Fruit fly (Drosophila melanogaster): ENCODE data around the gene CG9109.

Gene CG9109

dm6 chr2L:6060210-6060609, 26.0 kb upstream of the CG9109 start, which contains the start of gene CG34180:
CG34180 (plus strand) TSS chr2L:6060510.
- TF ChIP-seq CG33017 (tag; optimal IDR thresholded peaks at IDR 0.05), result no peak
- TF ChIP-seq CG14711 (tag; optimal IDR thresholded peaks at IDR 0.05), result no peak
- TF ChIP-seq Clk (GFP tag; optimal IDR thresholded peaks at IDR 0.05), result no peak
- TF ChIP-seq cic (GFP tag; optimal IDR thresholded peaks at IDR 0.05), result no peak
- no peak for TF ChIP-seq cnc (optimal IDR thresholded peaks at IDR 0.05)
- no peak for TF ChIP-seq bab1 (GFP tag; optimal IDR thresholded peaks at IDR 0.05)
- no peak for TF ChIP-seq CG5204 (GFP tag; optimal IDR thresholded peaks at IDR 0.05)
- TF ChIP-seq CG1620 (GFP tag; optimal IDR thresholded peaks at IDR 0.05), result no peak

DNA sequence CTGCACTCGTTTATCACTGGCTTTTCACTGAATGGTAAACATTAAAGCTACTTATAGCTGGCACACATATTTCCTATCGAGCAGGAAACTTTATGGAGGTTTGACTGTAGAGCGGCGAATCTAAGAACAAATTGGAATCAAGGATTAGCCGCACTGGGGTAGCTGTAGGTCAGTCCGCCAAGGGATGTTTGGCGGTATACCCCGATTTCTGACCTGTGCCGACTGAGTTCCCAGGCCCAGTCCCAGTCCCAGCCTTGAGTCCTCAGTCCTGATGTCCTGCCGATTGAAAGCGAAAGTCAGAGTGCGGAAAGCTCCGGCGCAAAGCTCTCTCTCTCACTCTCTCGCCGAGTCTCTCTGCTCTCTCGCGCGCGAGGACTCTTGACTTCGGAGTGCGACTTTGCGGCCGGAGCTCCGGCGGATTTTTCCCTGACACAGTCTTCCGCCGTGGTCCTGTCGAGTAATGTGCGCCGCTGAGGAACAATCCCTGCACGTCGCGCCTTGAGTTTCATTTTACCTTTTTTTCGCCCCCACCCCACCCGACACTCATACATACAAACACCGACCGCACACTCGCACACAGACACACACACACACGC, 19.7 kb upstream of the CG9109 start, which contains the start of gene CG13995:
Gene CG13995, plus strand, starts transcription at position 429 of the 596 bp plus-strand sequence.
- TF ChIP-seq Mnt (GFP tag; optimal IDR thresholded peaks at IDR 0.05), result no peak
- TF ChIP-seq CG7101 (tag; optimal IDR thresholded peaks at IDR 0.05), result no peak
- TF ChIP-seq ovo (GFP tag; optimal IDR thresholded peaks at IDR 0.05), result no peak
- no peak for TF ChIP-seq CG1620 (GFP tag; optimal IDR thresholded peaks at IDR 0.05)
- no peak for TF ChIP-seq CG12768 (GFP tag; optimal IDR thresholded peaks at IDR 0.05)
- TF ChIP-seq Hr96 (GFP tag; optimal IDR thresholded peaks at IDR 0.05), result no peak
- no peak for TF ChIP-seq CG11617 (GFP tag; optimal IDR thresholded peaks at IDR 0.05)
- no peak for TF ChIP-seq CG5204 (GFP tag; optimal IDR thresholded peaks at IDR 0.05)
- no peak for TF ChIP-seq CG33017 (tag; optimal IDR thresholded peaks at IDR 0.05)
- no peak for TF ChIP-seq toe (GFP tag; optimal IDR thresholded peaks at IDR 0.05)
- TF ChIP-seq cnc (optimal IDR thresholded peaks at IDR 0.05), result no peak
- TF ChIP-seq bab1 (GFP tag; optimal IDR thresholded peaks at IDR 0.05), result no peak
- TF ChIP-seq pad (GFP tag; optimal IDR thresholded peaks at IDR 0.05), result no peak
- TF ChIP-seq cic (GFP tag; optimal IDR thresholded peaks at IDR 0.05), result no peak
- TF ChIP-seq kay (GFP tag; ENCODE audit: borderline replicate concordance), result no peak
- no peak for TF ChIP-seq Crg-1 (GFP tag; optimal IDR thresholded peaks at IDR 0.05)

DNA sequence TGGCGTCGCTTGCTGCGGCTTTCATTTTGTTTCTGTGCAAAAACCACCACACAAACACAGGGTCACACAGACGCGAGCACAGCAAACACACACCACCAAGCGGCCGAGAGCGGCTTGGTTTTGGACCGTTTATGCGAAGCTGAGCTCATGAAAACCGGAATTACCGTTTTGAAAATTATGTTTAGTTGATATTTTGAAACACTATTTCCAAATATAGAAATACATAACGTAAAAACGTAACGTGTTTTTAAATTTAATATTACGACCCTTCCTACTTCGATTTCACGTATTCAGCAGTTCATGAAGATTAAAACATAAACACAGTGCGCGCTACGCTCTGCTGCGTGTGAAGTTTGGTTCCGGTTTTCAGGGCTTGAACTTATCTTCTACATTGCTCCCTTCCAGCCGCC, 17.0 kb upstream of the CG9109 start:
- TF ChIP-seq Hr96 (GFP tag; optimal IDR thresholded peaks at IDR 0.05) (peak; percentile 95), ovo (GFP tag; optimal IDR thresholded peaks at IDR 0.05) (peak; percentile 3), Crg-1 (GFP tag; optimal IDR thresholded peaks at IDR 0.05) (peak; percentile 34), cic (GFP tag; optimal IDR thresholded peaks at IDR 0.05) (peak; percentile 60), tj (GFP tag; optimal IDR thresholded peaks at IDR 0.05) (peak; percentile 71), pad (GFP tag; optimal IDR thresholded peaks at IDR 0.05) (peak; percentile 59), Mnt (GFP tag; optimal IDR thresholded peaks at IDR 0.05) (peak; percentile 66), CG1620 (GFP tag; optimal IDR thresholded peaks at IDR 0.05) (peak; percentile 57), CG7101 (tag; optimal IDR thresholded peaks at IDR 0.05) (peak; percentile 94), Clk (GFP tag; optimal IDR thresholded peaks at IDR 0.05) (peak; percentile 47), CG33017 (tag; optimal IDR thresholded peaks at IDR 0.05) (peak; percentile 96), CG14711 (tag; optimal IDR thresholded peaks at IDR 0.05) (peak; percentile 88), bab1 (GFP tag; optimal IDR thresholded peaks at IDR 0.05) (peak; percentile 95), CG11617 (GFP tag; optimal IDR thresholded peaks at IDR 0.05) (peak; percentile 94), CG7045 (GFP tag; optimal IDR thresholded peaks at IDR 0.05) (peak; percentile 94), CG12768 (GFP tag; optimal IDR thresholded peaks at IDR 0.05) (peak; percentile 90), toe (GFP tag; optimal IDR thresholded peaks at IDR 0.05) (peak; percentile 90), CG5204 (GFP tag; optimal IDR thresholded peaks at IDR 0.05) (no peak), kay (GFP tag; ENCODE audit: borderline replicate concordance) (no peak), cnc (optimal IDR thresholded peaks at IDR 0.05) (no peak)

DNA sequence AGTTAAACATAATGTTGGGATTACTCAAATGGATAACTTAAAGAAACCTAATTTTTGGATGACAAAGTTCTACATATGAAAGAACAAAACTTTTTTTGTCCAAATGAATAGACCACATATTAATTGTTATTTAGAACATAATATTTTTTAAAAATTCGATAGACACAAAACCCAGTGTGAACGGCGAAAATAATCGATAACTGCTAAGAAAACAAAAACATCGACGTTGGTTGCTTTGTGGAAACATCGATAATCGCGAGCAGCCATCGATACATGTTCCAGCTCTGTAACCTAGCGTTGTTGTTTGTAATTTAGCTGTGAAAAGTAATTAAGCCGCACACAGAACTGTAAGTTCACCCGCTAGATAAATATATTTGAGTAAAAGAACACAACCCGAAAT, 16.4 kb upstream of the CG9109 start, which contains the start of gene CG9135:
Gene CG9135, plus strand, starts transcription at position 226 of the 400 bp plus-strand sequence.
- peak; percentile 24 for TF ChIP-seq bab1 (GFP tag; optimal IDR thresholded peaks at IDR 0.05)
- no peak for TF ChIP-seq CG7101 (tag; optimal IDR thresholded peaks at IDR 0.05)

DNA sequence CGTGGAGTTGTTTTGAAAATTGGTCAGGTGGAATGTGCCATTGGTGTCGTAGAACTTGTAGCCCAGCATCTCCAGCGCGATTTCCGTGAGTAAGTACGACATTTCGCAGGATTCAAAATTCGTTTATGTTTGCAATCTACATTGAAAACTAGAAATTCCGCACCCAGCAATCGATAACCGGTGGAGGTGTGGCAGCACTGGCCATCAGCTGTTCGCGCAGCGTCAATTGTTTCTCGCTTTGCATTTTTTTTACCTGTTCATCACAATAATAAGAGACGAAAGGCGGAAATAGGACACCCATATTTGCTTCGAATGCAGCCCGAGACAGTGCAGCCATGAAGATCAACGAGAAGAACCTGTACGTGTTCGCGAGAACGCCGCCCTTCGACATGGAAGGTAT, 14.3 kb upstream of the CG9109 start, which contains the start of the genes CG34179 and slmo:
Gene CG34179, minus strand, starts transcription at position 165 of the 400 bp plus-strand sequence.
Gene slmo, minus strand, starts transcription at position 165 of the 400 bp plus-strand sequence.
- TF ChIP-seq CG7045 (GFP tag; optimal IDR thresholded peaks at IDR 0.05) (no peak), tj (GFP tag; optimal IDR thresholded peaks at IDR 0.05) (peak; percentile 84), CG11617 (GFP tag; optimal IDR thresholded peaks at IDR 0.05) (no peak), CG33017 (tag; optimal IDR thresholded peaks at IDR 0.05) (no peak)

dm6 chr2L:6047528-6048160, 13.4 kb upstream of the CG9109 start, which contains the start of gene IPIP:
IPIP (plus strand) TSS chr2L:6048002.
- TF ChIP-seq tj (GFP tag; optimal IDR thresholded peaks at IDR 0.05), result peak; percentile 25
- TF ChIP-seq Crg-1 (GFP tag; optimal IDR thresholded peaks at IDR 0.05), result no peak
- TF ChIP-seq Mnt (GFP tag; optimal IDR thresholded peaks at IDR 0.05), result peak; percentile 91
- TF ChIP-seq CG7045 (GFP tag; optimal IDR thresholded peaks at IDR 0.05), result no peak
- TF ChIP-seq Clk (GFP tag; optimal IDR thresholded peaks at IDR 0.05), result no peak
- TF ChIP-seq cnc (optimal IDR thresholded peaks at IDR 0.05), result no peak
- peak; percentile 43 for TF ChIP-seq ovo (GFP tag; optimal IDR thresholded peaks at IDR 0.05)
- TF ChIP-seq CG11617 (GFP tag; optimal IDR thresholded peaks at IDR 0.05), result peak; percentile 35
- TF ChIP-seq CG12768 (GFP tag; optimal IDR thresholded peaks at IDR 0.05), result peak; percentile 32
- TF ChIP-seq bab1 (GFP tag; optimal IDR thresholded peaks at IDR 0.05), result peak; percentile 72
- peak; percentile 17 for TF ChIP-seq CG1620 (GFP tag; optimal IDR thresholded peaks at IDR 0.05)
- TF ChIP-seq CG14711 (tag; optimal IDR thresholded peaks at IDR 0.05), result peak; percentile 20
- TF ChIP-seq kay (GFP tag; ENCODE audit: borderline replicate concordance), result no peak
- TF ChIP-seq cic (GFP tag; optimal IDR thresholded peaks at IDR 0.05), result peak; percentile 2
- TF ChIP-seq CG5204 (GFP tag; optimal IDR thresholded peaks at IDR 0.05), result no peak
- peak; percentile 44 for TF ChIP-seq pad (GFP tag; optimal IDR thresholded peaks at IDR 0.05)
- no peak for TF ChIP-seq toe (GFP tag; optimal IDR thresholded peaks at IDR 0.05)
- TF ChIP-seq CG7101 (tag; optimal IDR thresholded peaks at IDR 0.05), result peak; percentile 54
- TF ChIP-seq Hr96 (GFP tag; optimal IDR thresholded peaks at IDR 0.05), result peak; percentile 3
- no peak for TF ChIP-seq CG33017 (tag; optimal IDR thresholded peaks at IDR 0.05)

All from whole organism, adult.